In the genomic region with DNA sequence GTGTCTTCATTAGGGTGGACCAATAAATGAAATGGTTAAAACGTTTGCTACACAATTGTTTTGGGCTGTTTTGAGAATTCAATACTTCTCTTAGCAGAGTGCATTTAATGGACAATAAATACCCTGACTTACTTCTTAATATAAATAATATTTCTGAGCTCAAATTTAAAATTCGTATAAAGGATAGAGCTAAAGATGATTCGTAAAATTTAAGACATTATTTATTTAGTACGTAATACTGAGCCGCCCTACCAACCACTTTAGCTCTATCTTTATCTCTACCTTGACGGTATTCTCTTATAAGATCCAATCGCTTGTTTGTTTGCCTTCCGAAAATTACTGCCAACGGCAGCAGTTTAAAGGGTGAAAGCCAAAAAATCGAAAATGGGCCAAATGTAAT, we compare ENCODE assay signal across 2 fruit fly cellular contexts.
TF ChIP-seq lines count a peak whose summit lies in the region.

No protein-coding gene starts in this region.

TF ChIP-seq in whole organism, embryonic, 481 proteins besides CTCF, POLR2A, EP300 and RAD21 (continued from another document and continues in another):
- peak; percentile 89 for TF ChIP-seq CG8924 (tag; optimal IDR thresholded peaks at IDR 0.05; lab: Kevin White, UChicago)
- peak; percentile 85 for TF ChIP-seq Atf6 (GFP tag; IDR thresholded peaks at IDR 0.05; lab: Robert Waterston, UW)
- TF ChIP-seq tap (tag; optimal IDR thresholded peaks at IDR 0.05; lab: Kevin White, UChicago), result peak; percentile 87
- peak; percentile 70 for TF ChIP-seq CG7271 (tag; optimal IDR thresholded peaks at IDR 0.05; lab: Kevin White, UChicago)
- TF ChIP-seq CG15601 (tag; optimal IDR thresholded peaks at IDR 0.05; lab: Kevin White, UChicago), result peak; percentile 85
- peak; percentile 29 for TF ChIP-seq nau (GFP tag; optimal IDR thresholded peaks at IDR 0.05; lab: Kevin White, UChicago)
- TF ChIP-seq zfh1 (GFP tag; IDR thresholded peaks at IDR 0.05; lab: Robert Waterston, UW), result peak; percentile 62; the same call in 2 of the 3 replicates
- 0 out of 2 replicates have a peak, but pooled peaks have one; percentile 35 for TF ChIP-seq CG4404 (GFP tag; IDR thresholded peaks at IDR 0.05; lab: Robert Waterston, UW)
- TF ChIP-seq CG9437 (GFP tag; optimal IDR thresholded peaks at IDR 0.05; lab: Kevin White, UChicago), result peak; percentile 79
- TF ChIP-seq kay (GFP tag; optimal IDR thresholded peaks at IDR 0.05; lab: Kevin White, UChicago), result peak; percentile 23
- TF ChIP-seq CG2116 (GFP tag; optimal IDR thresholded peaks at IDR 0.05; lab: Kevin White, UChicago), result peak; percentile 66
- no peak for TF ChIP-seq HLH4C (GFP tag; IDR thresholded peaks at IDR 0.05; lab: Robert Waterston, UW; ENCODE audit: partially characterized antibody)
- peak; percentile 42 for TF ChIP-seq Fer2 (tag; optimal IDR thresholded peaks at IDR 0.05; lab: Kevin White, UChicago)
- TF ChIP-seq HmgZ (tag; optimal IDR thresholded peaks at IDR 0.05; lab: Kevin White, UChicago), result peak; percentile 89
- TF ChIP-seq D (optimal IDR thresholded peaks at IDR 0.05; lab: Kevin White, UChicago), result no peak
- TF ChIP-seq D (GFP tag; optimal IDR thresholded peaks at IDR 0.05; lab: Kevin White, UChicago), result peak; percentile 37
- TF ChIP-seq Dad (GFP tag; optimal IDR thresholded peaks at IDR 0.05; lab: Kevin White, UChicago), result no peak
- peak; percentile 47 for TF ChIP-seq onecut (GFP tag; IDR thresholded peaks at IDR 0.05; lab: Robert Waterston, UW)
- TF ChIP-seq ac (GFP tag; optimal IDR thresholded peaks at IDR 0.05; lab: Kevin White, UChicago), result peak; percentile 8
- peak; percentile 12 for TF ChIP-seq CG34376 (GFP tag; optimal IDR thresholded peaks at IDR 0.05; lab: Kevin White, UChicago)
- TF ChIP-seq CG2202 (tag; optimal IDR thresholded peaks at IDR 0.05; lab: Kevin White, UChicago), result peak; percentile 71
- peak; percentile 84 for TF ChIP-seq az2 (GFP tag; optimal IDR thresholded peaks at IDR 0.05; lab: Kevin White, UChicago)
- TF ChIP-seq CG43689 (GFP tag; IDR thresholded peaks at IDR 0.05; lab: Robert Waterston, UW), result peak; percentile 47; the same call in 1 of the 2 replicates
- TF ChIP-seq luna (GFP tag; optimal IDR thresholded peaks at IDR 0.05; lab: Kevin White, UChicago), result peak; percentile 47
- TF ChIP-seq nom (GFP tag; optimal IDR thresholded peaks at IDR 0.05; lab: Kevin White, UChicago), result peak; percentile 54
- peak; percentile 62 for TF ChIP-seq Ptx1 (GFP tag; IDR thresholded peaks at IDR 0.05; lab: Robert Waterston, UW)
- peak; percentile 70 for TF ChIP-seq nmo (GFP tag; optimal IDR thresholded peaks at IDR 0.05; lab: Kevin White, UChicago)
- peak; percentile 83 for TF ChIP-seq CG13775 (GFP tag; optimal IDR thresholded peaks at IDR 0.05; lab: Kevin White, UChicago)
- TF ChIP-seq gcm2 (GFP tag; optimal IDR thresholded peaks at IDR 0.05; lab: Kevin White, UChicago), result no peak
- no peak for TF ChIP-seq CG17912 (GFP tag; optimal IDR thresholded peaks at IDR 0.05; lab: Kevin White, UChicago)
- TF ChIP-seq H15 (GFP tag; IDR thresholded peaks at IDR 0.05; lab: Robert Waterston, UW), result peak; percentile 62; the same call in 1 of the 3 replicates
- peak; percentile 80 for TF ChIP-seq Med (GFP tag; lab: Kevin White, UChicago)
- peak; percentile 8 to 51 for TF ChIP-seq chif (GFP tag; optimal IDR thresholded peaks at IDR 0.05; lab: Kevin White, UChicago)
- peak; percentile 71 for TF ChIP-seq ATbp (GFP tag; optimal IDR thresholded peaks at IDR 0.05; lab: Kevin White, UChicago)
- peak; percentile 30; the same call in 1 of the 2 replicates for TF ChIP-seq CG5953 (GFP tag; IDR thresholded peaks at IDR 0.05; lab: Robert Waterston, UW)
- TF ChIP-seq toy (GFP tag; IDR thresholded peaks at IDR 0.05; lab: Robert Waterston, UW), result 0 out of 2 replicates have a peak, but pooled peaks have one; percentile 50
- TF ChIP-seq Sox100B (GFP tag; optimal IDR thresholded peaks at IDR 0.05; lab: Kevin White, UChicago), result peak; percentile 68
- TF ChIP-seq CG13894 (tag; optimal IDR thresholded peaks at IDR 0.05; lab: Kevin White, UChicago), result no peak
- peak; percentile 11; the same call in 1 of the 3 replicates for TF ChIP-seq Aef1 (GFP tag; IDR thresholded peaks at IDR 0.05; lab: Robert Waterston, UW)
- peak; percentile 89 for TF ChIP-seq CoRest (tag; optimal IDR thresholded peaks at IDR 0.05; lab: Kevin White, UChicago)
- peak; percentile 67 for TF ChIP-seq CG12236 (GFP tag; optimal IDR thresholded peaks at IDR 0.05; lab: Kevin White, UChicago)
- TF ChIP-seq CG9727 (GFP tag; optimal IDR thresholded peaks at IDR 0.05; lab: Kevin White, UChicago), result peak; percentile 63
- TF ChIP-seq CG31365 (tag; optimal IDR thresholded peaks at IDR 0.05; lab: Kevin White, UChicago), result peak; percentile 37
- TF ChIP-seq Awh (GFP tag; IDR thresholded peaks at IDR 0.05; lab: Robert Waterston, UW), result peak; percentile 69
- 0 out of 3 replicates have a peak, but pooled peaks have one; percentile 7 for TF ChIP-seq sr (GFP tag; IDR thresholded peaks at IDR 0.05; lab: Robert Waterston, UW)
- TF ChIP-seq H2.0 (GFP tag; IDR thresholded peaks at IDR 0.05; lab: Robert Waterston, UW), result peak; percentile 83
- TF ChIP-seq CG32767 (GFP tag; IDR thresholded peaks at IDR 0.05; lab: Robert Waterston, UW), result peak; percentile 90
- no peak for TF ChIP-seq Optix (GFP tag; IDR thresholded peaks at IDR 0.05; lab: Robert Waterston, UW)
- TF ChIP-seq kni (GFP tag; optimal IDR thresholded peaks at IDR 0.05; lab: Kevin White, UChicago), result no peak
- no peak for TF ChIP-seq Nf-YA (GFP tag; IDR thresholded peaks at IDR 0.05; lab: Robert Waterston, UW)
- TF ChIP-seq Dp (GFP tag; optimal IDR thresholded peaks at IDR 0.05; lab: Kevin White, UChicago), result no peak
- peak; percentile 67 for TF ChIP-seq sug (tag; optimal IDR thresholded peaks at IDR 0.05; lab: Kevin White, UChicago)
- no peak for TF ChIP-seq dan (GFP tag; IDR thresholded peaks at IDR 0.05; lab: Robert Waterston, UW)
- no peak for TF ChIP-seq NC2α (GFP tag; optimal IDR thresholded peaks at IDR 0.05; lab: Kevin White, UChicago)
- no peak for TF ChIP-seq CG31224 (GFP tag; IDR thresholded peaks at IDR 0.05; lab: Robert Waterston, UW)
- peak; percentile 81 for TF ChIP-seq CG17328 (GFP tag; IDR thresholded peaks at IDR 0.05; lab: Robert Waterston, UW)
- TF ChIP-seq MESR4 (GFP tag; optimal IDR thresholded peaks at IDR 0.05; lab: Kevin White, UChicago), result peak; percentile 19
- no peak for TF ChIP-seq CG10959 (GFP tag; IDR thresholded peaks at IDR 0.05; lab: Robert Waterston, UW)
- peak; percentile 55 for TF ChIP-seq sd (tag; optimal IDR thresholded peaks at IDR 0.05; lab: Kevin White, UChicago)
- peak; percentile 77; the same call in 2 of the 3 replicates for TF ChIP-seq CG2889 (GFP tag; IDR thresholded peaks at IDR 0.05; lab: Robert Waterston, UW)
- TF ChIP-seq vvl (GFP tag; IDR thresholded peaks at IDR 0.05; lab: Robert Waterston, UW), result peak; percentile 88
- no peak for TF ChIP-seq Bgb (GFP tag; IDR thresholded peaks at IDR 0.05; lab: Robert Waterston, UW; ENCODE audit: partially characterized antibody)
- TF ChIP-seq dmrt99B (tag; optimal IDR thresholded peaks at IDR 0.05; lab: Kevin White, UChicago), result peak; percentile 73

TF ChIP-seq in whole organism, prepupa, 60 proteins besides CTCF, POLR2A, EP300 and RAD21 (continued from another document):
- peak; percentile 23 for TF ChIP-seq Ets21C (GFP tag; optimal IDR thresholded peaks at IDR 0.05; lab: Kevin White, UChicago)
- peak; percentile 69 for TF ChIP-seq eg (GFP tag; IDR thresholded peaks at IDR 0.05; lab: Robert Waterston, UW)
- peak; percentile 84 for TF ChIP-seq Eip75B (GFP tag; optimal IDR thresholded peaks at IDR 0.05; lab: Kevin White, UChicago)
- peak; percentile 86 for TF ChIP-seq pdm3 (GFP tag; optimal IDR thresholded peaks at IDR 0.05; lab: Kevin White, UChicago)
- TF ChIP-seq Sox15 (GFP tag; optimal IDR thresholded peaks at IDR 0.05; lab: Kevin White, UChicago), result peak; percentile 69
- TF ChIP-seq CG3919 (GFP tag; optimal IDR thresholded peaks at IDR 0.05; lab: Kevin White, UChicago), result peak; percentile 76
- TF ChIP-seq vri (GFP tag; optimal IDR thresholded peaks at IDR 0.05; lab: Kevin White, UChicago), result peak; percentile 56
- peak; percentile 79 for TF ChIP-seq Sox102F (GFP tag; optimal IDR thresholded peaks at IDR 0.05; lab: Kevin White, UChicago)
- peak; percentile 91 for TF ChIP-seq net (GFP tag; optimal IDR thresholded peaks at IDR 0.05; lab: Kevin White, UChicago)
- TF ChIP-seq CG1621 (tag; optimal IDR thresholded peaks at IDR 0.05; lab: Kevin White, UChicago), result peak; percentile 83
- peak; percentile 83 to 85 for TF ChIP-seq salr (GFP tag; optimal IDR thresholded peaks at IDR 0.05; lab: Kevin White, UChicago)
TF ChIP-seq in whole organism, prepupa: peak in this region for 56.
